Fruit fly (Drosophila melanogaster) whole organism, embryonic: Measurements from ENCODE around the gene Nasp.

Source experiments
- CG10321 ChIP-seq: fragments of 200-800 bp; sonication (Bioruptor generic); IDR thresholded peaks from 2 replicates; pipeline ENCODE4 v1.3.6; 2022; ENCODE audit warnings: missing biosample characterization, missing genetic modification characterization
- CG10543 ChIP-seq: fragments of 200-800 bp; sonication (Bioruptor generic); optimal IDR thresholded peaks from 3 replicates; lab custom pipeline; 2017; ENCODE audit warnings: missing biosample characterization, mild to moderate bottlenecking, missing genetic modification characterization, moderate library complexity
- CG11456 ChIP-seq: fragments of 200-800 bp; sonication (Bioruptor generic); IDR thresholded peaks from 3 replicates; pipeline ENCODE4 v1.3.6; 2022; ENCODE audit warnings: missing biosample characterization, missing genetic modification characterization
- CG12744 ChIP-seq: fragments of 200-800 bp; sonication (Bioruptor generic); optimal IDR thresholded peaks from 2 replicates; lab custom pipeline; 2016; ENCODE audit warnings: missing biosample characterization, missing genetic modification characterization
- CG13123 ChIP-seq: fragments of 200-800 bp; sonication (Bioruptor generic); optimal IDR thresholded peaks from 2 replicates; lab custom pipeline; 2016; ENCODE audit warnings: missing biosample characterization, missing genetic modification characterization
- CG13287 ChIP-seq: fragments of 200-800 bp; sonication (Bioruptor generic); IDR thresholded peaks from 2 replicates; pipeline ENCODE4 v1.3.6; 2022; ENCODE audit warnings: missing biosample characterization, missing genetic modification characterization; ENCODE audit not compliant: partially characterized antibody
- CG14014 ChIP-seq: fragments of 200-800 bp; sonication (Bioruptor generic); IDR thresholded peaks from 2 replicates; pipeline ENCODE4 v1.3.6; 2022; ENCODE audit warnings: missing biosample characterization, missing genetic modification characterization
- CG14710 ChIP-seq: fragments of 200-800 bp; sonication (Bioruptor generic); optimal IDR thresholded peaks from 3 replicates; lab custom pipeline; 2019; ENCODE audit warnings: missing biosample characterization, mild to moderate bottlenecking, missing genetic modification characterization, moderate library complexity
- CG14860 ChIP-seq: fragments of 200-800 bp; sonication (Bioruptor generic); IDR thresholded peaks from 3 replicates; pipeline ENCODE4 v1.3.6; 2022; ENCODE audit warnings: missing biosample characterization, missing genetic modification characterization; ENCODE audit not compliant: partially characterized antibody
- CG16813 ChIP-seq: fragments of 200-800 bp; sonication (Bioruptor generic); IDR thresholded peaks from 3 replicates; pipeline ENCODE4 v1.3.6; 2022; ENCODE audit warnings: missing biosample characterization, missing genetic modification characterization; ENCODE audit not compliant: partially characterized antibody
- CG30020 ChIP-seq: fragments of 200-800 bp; optimal IDR thresholded peaks from 2 replicates; lab custom pipeline; 2019; ENCODE audit warnings: missing biosample characterization, mild to moderate bottlenecking, missing genetic modification characterization, moderate library complexity
- CG3838 ChIP-seq: fragments of 200-800 bp; sonication (Bioruptor generic); optimal IDR thresholded peaks from 3 replicates; lab custom pipeline; 2016; ENCODE audit warnings: missing biosample characterization, missing genetic modification characterization
- CG4360 ChIP-seq: fragments of 200-800 bp; sonication (Bioruptor generic); IDR thresholded peaks from 2 replicates; pipeline ENCODE4 v1.3.6; 2022; ENCODE audit warnings: missing biosample characterization, missing genetic modification characterization
- CG6765 ChIP-seq: fragments of 200-800 bp; sonication (Bioruptor generic); optimal IDR thresholded peaks from 3 replicates; lab custom pipeline; 2017; ENCODE audit warnings: missing biosample characterization, mild to moderate bottlenecking, missing genetic modification characterization
- CG7271 ChIP-seq: fragments of 200-800 bp; sonication (Bioruptor generic); optimal IDR thresholded peaks from 2 replicates; lab custom pipeline; 2018; ENCODE audit warnings: missing biosample characterization, mild to moderate bottlenecking, missing genetic modification characterization, moderate library complexity
- Dek ChIP-seq: fragments of 200-800 bp; sonication (Bioruptor generic); optimal IDR thresholded peaks from 3 replicates; lab custom pipeline; 2019; ENCODE audit warnings: missing biosample characterization, mild to moderate bottlenecking, missing genetic modification characterization, moderate library complexity
- Dll ChIP-seq: fragments of 200-800 bp; sonication (Bioruptor generic); IDR thresholded peaks from 4 replicates; pipeline ENCODE4 v1.3.6; 2022; ENCODE audit warnings: missing biosample characterization, missing genetic modification characterization; ENCODE audit not compliant: partially characterized antibody
- Dp ChIP-seq: fragments of 200-800 bp; sonication (Bioruptor generic); optimal IDR thresholded peaks from 2 replicates; lab custom pipeline; 2018; ENCODE audit warnings: missing biosample characterization, mild to moderate bottlenecking, missing genetic modification characterization, moderate library complexity
- E2f2 ChIP-seq: fragments of 200-800 bp; sonication (Bioruptor generic); IDR thresholded peaks from 2 replicates; pipeline ENCODE4 v1.3.6; 2022; ENCODE audit warnings: missing biosample characterization, missing genetic modification characterization
- Elba2 ChIP-seq: fragments of 200-800 bp; sonication (Bioruptor generic); optimal IDR thresholded peaks from 3 replicates; lab custom pipeline; 2016; ENCODE audit warnings: missing biosample characterization, missing genetic modification characterization
- Ets97D ChIP-seq: fragments of 200-800 bp; sonication (Bioruptor generic); optimal IDR thresholded peaks from 3 replicates; lab custom pipeline; 2016; ENCODE audit warnings: missing biosample characterization, missing genetic modification characterization
- HLH4C ChIP-seq: fragments of 200-800 bp; sonication (Bioruptor generic); IDR thresholded peaks from 3 replicates; pipeline ENCODE4 v1.3.6; 2022; ENCODE audit warnings: missing biosample characterization, missing genetic modification characterization; ENCODE audit not compliant: partially characterized antibody
- Lhr ChIP-seq: fragments of 200-800 bp; sonication (Bioruptor generic); optimal IDR thresholded peaks from 3 replicates; lab custom pipeline; 2017; ENCODE audit warnings: mild to moderate bottlenecking, missing biosample characterization, missing genetic modification reagents, missing genetic modification characterization
- Mad ChIP-seq: fragments of 200-800 bp; sonication (Bioruptor generic); optimal IDR thresholded peaks from 2 replicates; lab custom pipeline; 2016; ENCODE audit warnings: missing biosample characterization, missing genetic modification characterization
- Mrtf ChIP-seq: fragments of 200-800 bp; sonication (Bioruptor generic); IDR thresholded peaks from 3 replicates; pipeline ENCODE4 v1.3.6; 2022; ENCODE audit warnings: missing biosample characterization, missing genetic modification characterization
- NC2β ChIP-seq: fragments of 200-800 bp; sonication (Bioruptor generic); optimal IDR thresholded peaks from 2 replicates; lab custom pipeline; 2016; ENCODE audit warnings: missing biosample characterization, missing genetic modification characterization
- Opbp ChIP-seq: fragments of 200-800 bp; sonication (Bioruptor generic); IDR thresholded peaks from 3 replicates; pipeline ENCODE4 v1.3.6; 2022; ENCODE audit warnings: missing biosample characterization, missing genetic modification characterization; ENCODE audit not compliant: partially characterized antibody
- Scr ChIP-seq: fragments of 200-800 bp; sonication (Bioruptor generic); IDR thresholded peaks from 2 replicates; pipeline ENCODE4 v1.3.6; 2022; ENCODE audit warnings: missing biosample characterization, missing genetic modification characterization; ENCODE audit not compliant: partially characterized antibody
- Sry-δ ChIP-seq: fragments of 200-800 bp; sonication (Bioruptor generic); optimal IDR thresholded peaks from 2 replicates; lab custom pipeline; 2016; ENCODE audit warnings: missing biosample characterization, missing genetic modification characterization
- YL-1 ChIP-seq: fragments of 200-800 bp; sonication (Bioruptor generic); optimal IDR thresholded peaks from 3 replicates; lab custom pipeline; 2017; ENCODE audit warnings: missing biosample characterization, mild to moderate bottlenecking, missing genetic modification characterization
- ato ChIP-seq: fragments of 200-800 bp; sonication (Bioruptor generic); IDR thresholded peaks from 2 replicates; pipeline ENCODE4 v1.3.6; 2022; ENCODE audit warnings: missing biosample characterization, missing genetic modification characterization; ENCODE audit not compliant: partially characterized antibody
- bsh ChIP-seq, 2 experiments: fragments of 200-800 bp; sonication (Bioruptor generic); optimal IDR thresholded peaks; 2 replicates each; lab custom pipeline; 2017 to 2018; ENCODE audit warnings: mild to moderate bottlenecking in 2 of 2, missing biosample characterization in 2 of 2, missing genetic modification characterization in 2 of 2, moderate library complexity in 1 of 2
- cato ChIP-seq: fragments of 200-800 bp; sonication (Bioruptor generic); optimal IDR thresholded peaks from 2 replicates; lab custom pipeline; 2016; ENCODE audit warnings: missing biosample characterization, missing genetic modification characterization, borderline replicate concordance
- ci ChIP-seq: fragments of 200-800 bp; sonication (Bioruptor generic); IDR thresholded peaks from 3 replicates; pipeline ENCODE4 v1.3.6; 2022; ENCODE audit warnings: missing biosample characterization, missing genetic modification characterization
- crp ChIP-seq, 2 experiments: fragments of 200-800 bp; sonication (Bioruptor generic); optimal IDR thresholded peaks; 2 replicates in 1 of 2; 3 replicates in 1 of 2; lab custom pipeline; 2017; ENCODE audit warnings: missing biosample characterization in 2 of 2, missing genetic modification characterization in 2 of 2, mild to moderate bottlenecking in 1 of 2, moderate library complexity in 1 of 2
- dmrt11E ChIP-seq: fragments of 200-800 bp; sonication (Bioruptor generic); optimal IDR thresholded peaks from 3 replicates; lab custom pipeline; 2018; ENCODE audit warnings: missing biosample characterization, mild to moderate bottlenecking, missing genetic modification characterization, moderate library complexity
- gcm ChIP-seq: fragments of 200-800 bp; sonication (Bioruptor generic); optimal IDR thresholded peaks from 2 replicates; lab custom pipeline; 2019; ENCODE audit warnings: missing biosample characterization, mild to moderate bottlenecking, missing genetic modification characterization, moderate library complexity
- gfzf ChIP-seq: fragments of 200-800 bp; sonication (Bioruptor generic); optimal IDR thresholded peaks from 2 replicates; lab custom pipeline; 2016; ENCODE audit warnings: missing biosample characterization, mild to moderate bottlenecking, missing genetic modification characterization, moderate library complexity
- gt ChIP-seq: fragments of 200-800 bp; sonication (Bioruptor generic); IDR thresholded peaks from 2 replicates; pipeline ENCODE4 v1.3.6; 2022; ENCODE audit warnings: missing biosample characterization, missing genetic modification characterization
- insv ChIP-seq, 2 experiments: fragments of 200-800 bp; sonication (Bioruptor generic); optimal IDR thresholded peaks; 3 replicates each; lab custom pipeline; 2016 to 2018; ENCODE audit warnings: missing biosample characterization in 2 of 2, missing genetic modification characterization in 2 of 2
- kah ChIP-seq: fragments of 200-800 bp; sonication (Bioruptor generic); optimal IDR thresholded peaks from 2 replicates; lab custom pipeline; 2018; ENCODE audit warnings: missing biosample characterization, mild to moderate bottlenecking, missing genetic modification characterization
- nmo ChIP-seq: fragments of 200-800 bp; sonication (Bioruptor generic); optimal IDR thresholded peaks from 2 replicates; lab custom pipeline; 2018; ENCODE audit warnings: missing biosample characterization, mild to moderate bottlenecking, missing genetic modification characterization, moderate library complexity
- otp ChIP-seq: fragments of 200-800 bp; sonication (Bioruptor generic); IDR thresholded peaks from 3 replicates; pipeline ENCODE4, ENCODE4 v1.3.6; 2022; ENCODE audit warnings: missing biosample characterization, missing genetic modification characterization
- phol ChIP-seq: fragments of 200-800 bp; sonication (Bioruptor generic); optimal IDR thresholded peaks from 3 replicates; lab custom pipeline; 2018; ENCODE audit warnings: missing biosample characterization, mild to moderate bottlenecking, missing genetic modification characterization, moderate library complexity
- sens ChIP-seq: fragments of 200-800 bp; sonication (Bioruptor generic); peaks from one replicate; lab custom pipeline; 2016; ENCODE audit warnings: missing biosample characterization, missing genetic modification characterization
- stwl ChIP-seq: fragments of 200-800 bp; sonication (Bioruptor generic); optimal IDR thresholded peaks from 3 replicates; lab custom pipeline; 2018; ENCODE audit warnings: missing biosample characterization, mild to moderate bottlenecking, missing genetic modification characterization, moderate library complexity
- unc-4 ChIP-seq: fragments of 200-800 bp; sonication (Bioruptor generic); IDR thresholded peaks from 2 replicates; pipeline ENCODE4 v1.3.6; 2022; ENCODE audit warnings: missing biosample characterization, missing genetic modification characterization; ENCODE audit not compliant: partially characterized antibody

The Nasp gene

DNA sequence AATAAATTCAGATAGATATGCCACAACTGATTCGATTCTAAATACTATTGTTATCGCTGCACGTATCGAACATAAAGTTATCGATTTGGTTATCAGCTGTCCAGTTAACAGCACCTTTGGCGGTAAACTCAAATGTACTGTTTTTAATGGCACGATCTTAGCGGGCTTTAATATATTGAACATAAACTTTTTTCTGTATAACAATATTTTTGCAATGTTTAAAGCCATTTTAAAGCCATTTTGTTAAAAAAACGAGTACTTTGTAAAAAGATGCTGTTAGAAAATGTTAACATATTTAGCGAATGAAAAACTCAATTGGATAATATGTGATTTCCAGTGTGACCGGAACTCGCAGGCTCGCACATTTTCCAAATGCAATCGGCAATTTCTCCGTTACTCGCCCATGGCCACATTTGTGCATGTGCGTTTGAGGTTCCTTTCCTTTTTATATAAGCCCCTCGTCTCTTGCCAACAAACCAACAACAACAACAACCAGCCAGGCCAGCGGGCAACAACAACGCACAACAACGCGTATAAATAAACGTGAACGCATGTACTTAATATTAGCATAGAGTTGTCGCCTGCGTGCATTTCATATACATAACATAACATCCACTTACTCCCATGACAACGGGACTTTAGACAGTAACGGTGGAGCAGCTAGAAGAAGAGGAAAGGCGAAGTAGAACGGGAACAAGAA is 31.6 kb upstream of the Nasp start, which contains the start of gene TMEM216 (continued):
- TF ChIP-seq ci (GFP tag; lab: Robert Waterston, UW): peak; percentile 44; the same call in 2 of the 3 replicates
- TF ChIP-seq bsh (GFP tag; optimal IDR thresholded peaks at IDR 0.05; lab: Kevin White, UChicago): peak in 1 of 2 experiments; percentile 15
- TF ChIP-seq CG16813 (GFP tag; lab: Robert Waterston, UW): peak; percentile 49; the same call in 2 of the 3 replicates
- TF ChIP-seq HLH4C (GFP tag; lab: Robert Waterston, UW): peak; percentile 71
- peak; percentile 25 for TF ChIP-seq Mad (GFP tag; lab: Kevin White, UChicago)
- TF ChIP-seq insv (GFP tag; optimal IDR thresholded peaks at IDR 0.05; lab: Kevin White, UChicago): peak in 1 of 2 experiments; percentile 73
- TF ChIP-seq Opbp (GFP tag; lab: Robert Waterston, UW): 0 out of 3 replicates have a peak, but pooled peaks have one; percentile 5
- peak; percentile 49; the same call in 1 of the 2 replicates for TF ChIP-seq unc-4
- peak; percentile 76 for TF ChIP-seq sens (GFP tag; lab: Kevin White, UChicago)
- TF ChIP-seq CG4360 (GFP tag; lab: Robert Waterston, UW): peak; percentile 97
- no peak for TF ChIP-seq gcm (GFP tag; lab: Kevin White, UChicago)
- peak; percentile 25 for TF ChIP-seq CG30020 (tag; lab: Kevin White, UChicago)
- no peak for TF ChIP-seq CG6765 (GFP tag; lab: Kevin White, UChicago)
- TF ChIP-seq CG10321 (GFP tag; lab: Robert Waterston, UW): no peak
- TF ChIP-seq cato (GFP tag; lab: Kevin White, UChicago): no peak
- peak; percentile 7 to 82 for TF ChIP-seq crp (GFP tag; optimal IDR thresholded peaks at IDR 0.05; lab: Kevin White, UChicago)
- peak; percentile 83 for TF ChIP-seq Elba2 (GFP tag; lab: Kevin White, UChicago)
- peak; percentile 73 for TF ChIP-seq CG13287 (GFP tag; lab: Robert Waterston, UW)
- no peak for TF ChIP-seq Dek (tag; lab: Kevin White, UChicago)
- TF ChIP-seq otp (GFP tag; lab: Robert Waterston, UW): no peak
- TF ChIP-seq Dll: peak; percentile 71; the same call in 3 of the 4 replicates
- TF ChIP-seq Lhr (GFP tag; lab: Kevin White, UChicago): peak; percentile 76
- TF ChIP-seq Dp (GFP tag; lab: Kevin White, UChicago): peak; percentile 85
- TF ChIP-seq CG12744 (GFP tag; lab: Kevin White, UChicago): no peak
- peak; percentile 90 for TF ChIP-seq YL-1 (GFP tag; lab: Kevin White, UChicago)
- TF ChIP-seq phol (tag; lab: Kevin White, UChicago): peak; percentile 12
- peak; percentile 18; the same call in 1 of the 2 replicates for TF ChIP-seq ato
- TF ChIP-seq nmo (GFP tag; lab: Kevin White, UChicago): peak; percentile 10
- TF ChIP-seq CG3838 (GFP tag; lab: Kevin White, UChicago): no peak
- TF ChIP-seq Ets97D (GFP tag; lab: Kevin White, UChicago): peak; percentile 77
- peak; percentile 60 for TF ChIP-seq CG14710
- TF ChIP-seq dmrt11E (tag; lab: Kevin White, UChicago): peak; percentile 15
- peak; percentile 36 for TF ChIP-seq CG10543 (GFP tag; lab: Kevin White, UChicago)
- no peak for TF ChIP-seq CG13123 (GFP tag; lab: Kevin White, UChicago)
- TF ChIP-seq NC2β (GFP tag; lab: Kevin White, UChicago): peak; percentile 8
- TF ChIP-seq Scr (GFP tag; lab: Robert Waterston, UW): peak; percentile 54; the same call in 1 of the 2 replicates
- no peak for TF ChIP-seq Mrtf (GFP tag; lab: Robert Waterston, UW)
- no peak for TF ChIP-seq gt (GFP tag; lab: Robert Waterston, UW)
- no peak; the same call in 2 of the 3 replicates for TF ChIP-seq CG14860
- TF ChIP-seq gfzf (GFP tag; lab: Kevin White, UChicago): peak; percentile 94
- TF ChIP-seq stwl: peak; percentile 73
- peak; percentile 10 for TF ChIP-seq CG7271 (tag; lab: Kevin White, UChicago)
- TF ChIP-seq Sry-δ (GFP tag; lab: Kevin White, UChicago): peak; percentile 61
- TF ChIP-seq E2f2 (GFP tag; lab: Robert Waterston, UW): peak; percentile 91
- TF ChIP-seq kah (GFP tag; lab: Kevin White, UChicago): no peak
- TF ChIP-seq CG14014: no peak
- TF ChIP-seq CG11456 (GFP tag; lab: Robert Waterston, UW): no peak
